Worm (Caenorhabditis elegans) whole organism, midembryonic: Measurements from ENCODE around the gene syx-18.

Experiments used
- T22C8.4 ChIP-seq: fragments of 200-800 bp; sonication (Bioruptor generic); IDR thresholded peaks from 2 replicates; pipeline ENCODE4 v1.3.6; 2022; ENCODE audit warnings: missing genetic modification characterization, missing compliant biosample characterization
- cog-1 ChIP-seq: sonication (generic microtip); optimal IDR thresholded peaks from 2 replicates; lab custom pipeline; 2016; ENCODE audit warnings: missing genetic modification characterization, missing compliant biosample characterization
- flt-1 ChIP-seq: fragments of 200-800 bp; sonication (Bioruptor generic); IDR thresholded peaks from 2 replicates; pipeline ENCODE4 v1.3.6; 2022; ENCODE audit warnings: missing genetic modification characterization, missing compliant biosample characterization
- klf-2 ChIP-seq: fragments of 200-800 bp; sonication (Bioruptor generic); conservative IDR thresholded peaks from 2 replicates; pipeline ENCODE4 v1.3.6; 2022; ENCODE audit warnings: missing genetic modification reagents, missing genetic modification characterization, missing compliant biosample characterization
- med-1 ChIP-seq: sonication (generic microtip); optimal IDR thresholded peaks from 2 replicates; lab custom pipeline; 2017; ENCODE audit warnings: missing genetic modification characterization, mild to moderate bottlenecking, missing compliant biosample characterization, antibody characterized with exemption, missing genetic modification reagents; ENCODE audit not compliant: insufficient read depth
- ref-1 ChIP-seq: fragments of 200-800 bp; sonication (Bioruptor generic); conservative IDR thresholded peaks from 2 replicates; pipeline ENCODE4 v1.3.6; 2022; ENCODE audit warnings: missing genetic modification reagents, missing genetic modification characterization, missing compliant biosample characterization
- tab-1 ChIP-seq: fragments of 200-800 bp; sonication (Bioruptor generic); IDR thresholded peaks from 2 replicates; pipeline ENCODE4 v1.3.6; 2022; ENCODE audit warnings: missing genetic modification characterization, missing compliant biosample characterization
- ztf-23 ChIP-seq: fragments of 200-800 bp; sonication (Bioruptor generic); IDR thresholded peaks from 2 replicates; pipeline ENCODE4 v1.3.6; 2022; ENCODE audit warnings: missing genetic modification reagents, missing genetic modification characterization, missing compliant biosample characterization
- ztf-29 ChIP-seq: fragments of 200-800 bp; sonication (Bioruptor generic); IDR thresholded peaks from 2 replicates; pipeline ENCODE4 v1.3.6; 2022; ENCODE audit warnings: missing genetic modification reagents, missing genetic modification characterization, missing compliant biosample characterization

DNA sequence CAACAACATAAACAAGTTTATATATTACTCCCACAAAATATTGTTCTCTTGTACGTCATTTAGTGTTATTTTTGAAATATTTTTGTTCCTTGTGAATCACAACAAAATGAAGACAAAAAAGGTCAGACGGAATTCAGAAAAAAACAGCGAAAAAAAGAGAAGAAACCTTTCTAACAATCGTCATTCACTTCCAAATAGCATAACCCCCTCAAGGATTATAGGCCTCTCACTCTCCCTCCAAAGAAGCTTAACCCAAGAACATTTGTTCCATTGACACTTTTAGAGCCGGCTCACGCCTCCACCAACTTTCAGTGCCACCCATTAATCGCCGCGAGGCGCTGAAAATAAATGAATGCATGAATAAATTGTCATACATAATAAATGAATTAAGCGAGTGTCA, 4.3 kb upstream of the syx-18 start:
- TF ChIP-seq cog-1 (tag; lab: Kevin White, UChicago) (no peak), ref-1 (no peak), med-1 (no peak), ztf-29 (no peak), tab-1 (GFP tag; lab: Robert Waterston, UW) (no peak), T22C8.4 (no peak), ztf-23 (no peak), flt-1 (no peak), klf-2 (GFP tag; lab: Robert Waterston, UW) (no peak)
